Worm (Caenorhabditis elegans) whole organism, late embryonic: ENCODE measurements around the gene srx-105.

Experiments
- ama-1 ChIP-seq: fragments of 150-350 bp; optimal IDR thresholded peaks from 2 replicates; lab custom pipeline; 2014
- ceh-18 ChIP-seq: sonication (generic microtip); optimal IDR thresholded peaks from 2 replicates; lab custom pipeline; 2016; ENCODE audit warnings: missing genetic modification characterization, missing compliant biosample characterization
- ceh-24 ChIP-seq: sonication (generic microtip); optimal IDR thresholded peaks from 2 replicates; lab custom pipeline; 2016; ENCODE audit warnings: mild to moderate bottlenecking, missing genetic modification characterization, missing compliant biosample characterization
- ceh-9 ChIP-seq: sonication (generic microtip); optimal IDR thresholded peaks from 2 replicates; lab custom pipeline; 2016; ENCODE audit warnings: mild to moderate bottlenecking, missing genetic modification characterization, inconsistent platforms, missing compliant biosample characterization
- fkh-6 ChIP-seq: sonication (generic microtip); optimal IDR thresholded peaks from 2 replicates; lab custom pipeline; 2016; ENCODE audit warnings: missing genetic modification characterization, missing compliant biosample characterization
- hlh-15 ChIP-seq: sonication (generic microtip); optimal IDR thresholded peaks from 2 replicates; lab custom pipeline; 2016; ENCODE audit warnings: missing genetic modification characterization, missing compliant biosample characterization
- nhr-11 ChIP-seq: fragments of 150-350 bp; optimal IDR thresholded peaks from 2 replicates; lab custom pipeline; 2014; ENCODE audit warnings: missing biosample characterization, missing genetic modification characterization
- odd-2 ChIP-seq: sonication (generic microtip); optimal IDR thresholded peaks from 2 replicates; lab custom pipeline; 2017; ENCODE audit warnings: antibody characterized with exemption, mild to moderate bottlenecking, missing genetic modification characterization, missing compliant biosample characterization
- pha-4 ChIP-seq: fragments of 150-350 bp; optimal IDR thresholded peaks from 2 replicates; lab custom pipeline; 2018; ENCODE audit warnings: missing biosample characterization, missing genetic modification reagents, missing genetic modification characterization
- pqm-1 ChIP-seq: sonication (generic microtip); optimal IDR thresholded peaks from 2 replicates; lab custom pipeline; 2016; ENCODE audit warnings: missing genetic modification characterization, missing compliant biosample characterization
- ztf-16 ChIP-seq: sonication (generic microtip); optimal IDR thresholded peaks from 2 replicates; lab custom pipeline; 2017; ENCODE audit warnings: missing genetic modification characterization, missing compliant biosample characterization

DNA sequence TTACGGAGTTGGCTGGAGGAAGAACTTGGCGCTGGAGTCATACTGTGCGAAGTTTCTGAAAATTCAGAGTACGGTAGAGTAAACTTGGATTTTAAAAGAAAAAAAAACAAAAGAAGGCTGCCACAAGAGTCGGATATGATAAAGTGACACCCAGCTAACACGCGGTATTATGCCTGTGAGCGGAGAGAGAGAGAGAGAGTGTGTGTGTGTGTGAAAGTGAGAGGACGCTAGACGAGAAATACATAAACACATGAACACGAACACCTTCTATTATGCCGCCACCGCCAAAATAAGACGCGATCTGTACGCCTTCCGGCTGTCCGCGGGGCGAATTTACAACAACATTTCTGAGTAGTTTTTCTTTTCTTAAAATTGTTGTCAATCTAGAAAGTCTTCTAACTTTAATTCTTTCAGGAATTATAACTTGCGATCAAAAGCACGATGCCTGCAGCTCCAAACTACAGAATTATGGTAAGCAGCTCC, 35.7 kb upstream of the srx-105 start, which contains the start of gene F12E12.6:
- TF ChIP-seq ceh-9 (no peak), odd-2 (tag; lab: Kevin White, UChicago) (no peak), hlh-15 (tag; lab: Kevin White, UChicago) (no peak), ceh-24 (tag; lab: Kevin White, UChicago) (no peak), nhr-11 (tag; lab: Kevin White, UChicago) (no peak), pqm-1 (tag; lab: Kevin White, UChicago) (no peak), ztf-16 (no peak), ceh-18 (tag; lab: Kevin White, UChicago) (no peak), fkh-6 (tag; lab: Kevin White, UChicago) (no peak), ama-1 (lab: Kevin White, UChicago) (no peak), pha-4 (tag; lab: Kevin White, UChicago) (no peak)
